Fruit fly (Drosophila melanogaster) whole organism, embryonic: Measurements from ENCODE around the gene CG10970.

Experiments used
- Bteb2 ChIP-seq: fragments of 200-800 bp; sonication (Bioruptor generic); optimal IDR thresholded peaks from 2 replicates; lab custom pipeline; 2016; ENCODE audit warnings: missing biosample characterization, missing genetic modification characterization
- CG10209 ChIP-seq: fragments of 200-800 bp; sonication (Bioruptor generic); optimal IDR thresholded peaks from 3 replicates; lab custom pipeline; 2017; ENCODE audit warnings: missing biosample characterization, mild to moderate bottlenecking, missing genetic modification characterization, missing genetic modification reagents
- CG10366 ChIP-seq: fragments of 200-800 bp; sonication (Bioruptor generic); IDR thresholded peaks from 2 replicates; pipeline ENCODE4 v1.3.6; 2022; ENCODE audit warnings: missing biosample characterization, missing genetic modification characterization
- CG12391 ChIP-seq: fragments of 200-800 bp; sonication (Bioruptor generic); optimal IDR thresholded peaks from 3 replicates; lab custom pipeline; 2018; ENCODE audit warnings: missing biosample characterization, mild to moderate bottlenecking, missing genetic modification characterization, moderate library complexity
- CG12769 ChIP-seq: fragments of 200-800 bp; sonication (Bioruptor generic); optimal IDR thresholded peaks from 2 replicates; lab custom pipeline; 2019; ENCODE audit warnings: missing biosample characterization, mild to moderate bottlenecking, missing genetic modification characterization, moderate library complexity
- CG15514 ChIP-seq: fragments of 200-800 bp; sonication (Bioruptor generic); optimal IDR thresholded peaks from 3 replicates; lab custom pipeline; 2017; ENCODE audit warnings: missing biosample characterization, missing genetic modification characterization, mild to moderate bottlenecking, moderate library complexity, missing genetic modification reagents
- CG3163 ChIP-seq: fragments of 200-800 bp; sonication (Bioruptor generic); optimal IDR thresholded peaks from 3 replicates; lab custom pipeline; 2016; ENCODE audit warnings: missing biosample characterization, missing genetic modification characterization
- CG3726 ChIP-seq: fragments of 200-800 bp; sonication (Bioruptor generic); IDR thresholded peaks from 3 replicates; pipeline ENCODE4, ENCODE4 v1.3.6; 2022; ENCODE audit warnings: missing biosample characterization, missing genetic modification characterization
- CG4328 ChIP-seq: fragments of 200-800 bp; sonication (Bioruptor generic); optimal IDR thresholded peaks from 3 replicates; lab custom pipeline; 2017; ENCODE audit warnings: missing biosample characterization, missing genetic modification reagents, missing genetic modification characterization
- CG4360 ChIP-seq: fragments of 200-800 bp; sonication (Bioruptor generic); IDR thresholded peaks from 2 replicates; pipeline ENCODE4 v1.3.6; 2022; ENCODE audit warnings: missing biosample characterization, missing genetic modification characterization
- CG43689 ChIP-seq: fragments of 200-800 bp; sonication (Bioruptor generic); IDR thresholded peaks from 2 replicates; pipeline ENCODE4 v1.3.6; 2022; ENCODE audit warnings: missing biosample characterization, missing genetic modification characterization
- CG4707 ChIP-seq: fragments of 200-800 bp; sonication (Bioruptor generic); optimal IDR thresholded peaks from 2 replicates; lab custom pipeline; 2018; ENCODE audit warnings: missing biosample characterization, mild to moderate bottlenecking, missing genetic modification characterization, moderate library complexity
- CG5180 ChIP-seq: fragments of 200-800 bp; sonication (Bioruptor generic); optimal IDR thresholded peaks from 3 replicates; lab custom pipeline; 2017; ENCODE audit warnings: missing biosample characterization, missing genetic modification characterization, mild to moderate bottlenecking, moderate library complexity, missing genetic modification reagents
- CG6272 ChIP-seq: fragments of 200-800 bp; sonication (Bioruptor generic); IDR thresholded peaks from 2 replicates; pipeline ENCODE4 v1.3.6; 2022; ENCODE audit warnings: missing biosample characterization, missing genetic modification characterization
- CG9932 ChIP-seq: fragments of 200-800 bp; sonication (Bioruptor generic); IDR thresholded peaks from 2 replicates; pipeline ENCODE4 v1.3.6; 2022; ENCODE audit warnings: missing biosample characterization, missing genetic modification characterization
- CHES-1-like ChIP-seq: fragments of 200-800 bp; sonication (Bioruptor generic); optimal IDR thresholded peaks from 2 replicates; lab custom pipeline; 2016; ENCODE audit warnings: missing biosample characterization, missing genetic modification characterization
- Elba2 ChIP-seq: fragments of 200-800 bp; sonication (Bioruptor generic); optimal IDR thresholded peaks from 3 replicates; lab custom pipeline; 2016; ENCODE audit warnings: missing biosample characterization, missing genetic modification characterization
- Fer1 ChIP-seq: fragments of 200-800 bp; sonication (Bioruptor generic); optimal IDR thresholded peaks from 2 replicates; lab custom pipeline; 2017; ENCODE audit warnings: missing biosample characterization, mild to moderate bottlenecking, missing genetic modification characterization
- HHEX ChIP-seq: fragments of 200-800 bp; sonication (Bioruptor generic); optimal IDR thresholded peaks from 3 replicates; lab custom pipeline; 2017; ENCODE audit warnings: missing biosample characterization, mild to moderate bottlenecking, missing genetic modification characterization, missing genetic modification reagents
- Hey ChIP-seq: fragments of 200-800 bp; sonication (Bioruptor generic); optimal IDR thresholded peaks from 3 replicates; lab custom pipeline; 2018; ENCODE audit warnings: missing biosample characterization, mild to moderate bottlenecking, missing genetic modification characterization
- Hr78 ChIP-seq, 2 experiments: fragments of 200-800 bp in 1 of 2; fragments of >200 bp in 1 of 2; sonication (Bioruptor generic) in 1 of 2; optimal IDR thresholded peaks; 2 replicates each; lab custom pipeline; 2017 to 2019; ENCODE audit warnings: missing biosample characterization in 2 of 2, missing genetic modification characterization in 2 of 2, mild to moderate bottlenecking in 1 of 2, moderate library complexity in 1 of 2
- Hsf ChIP-seq: fragments of 200-800 bp; sonication (Bioruptor generic); optimal IDR thresholded peaks from 3 replicates; lab custom pipeline; 2016; ENCODE audit warnings: missing biosample characterization, missing genetic modification characterization
- Nf-YC ChIP-seq: fragments of 200-800 bp; optimal IDR thresholded peaks from 3 replicates; lab custom pipeline; 2019; ENCODE audit warnings: missing biosample characterization, mild to moderate bottlenecking, missing genetic modification characterization, moderate library complexity
- Oaz ChIP-seq: fragments of 200-800 bp; sonication (Bioruptor generic); IDR thresholded peaks from 2 replicates; pipeline ENCODE4 v1.3.6; 2022; ENCODE audit warnings: missing biosample characterization, missing genetic modification characterization
- Spps ChIP-seq: fragments of 200-800 bp; sonication (Bioruptor generic); optimal IDR thresholded peaks from 2 replicates; lab custom pipeline; 2018; ENCODE audit warnings: missing biosample characterization, mild to moderate bottlenecking, missing genetic modification characterization
- Sry-β ChIP-seq: fragments of 200-800 bp; sonication (Bioruptor generic); optimal IDR thresholded peaks from 2 replicates; lab custom pipeline; 2018; ENCODE audit warnings: missing biosample characterization, mild to moderate bottlenecking, missing genetic modification characterization, moderate library complexity
- Sry-δ ChIP-seq: fragments of 200-800 bp; sonication (Bioruptor generic); optimal IDR thresholded peaks from 2 replicates; lab custom pipeline; 2016; ENCODE audit warnings: missing biosample characterization, missing genetic modification characterization
- Ssrp ChIP-seq: fragments of 200-800 bp; sonication (Bioruptor generic); optimal IDR thresholded peaks from 2 replicates; lab custom pipeline; 2018; ENCODE audit warnings: missing biosample characterization, mild to moderate bottlenecking, missing genetic modification characterization, moderate library complexity
- ase ChIP-seq: fragments of 200-800 bp; sonication (Bioruptor generic); IDR thresholded peaks from 3 replicates; pipeline ENCODE4 v1.3.6; 2022; ENCODE audit warnings: missing biosample characterization, missing genetic modification characterization
- ato ChIP-seq: fragments of 200-800 bp; sonication (Bioruptor generic); IDR thresholded peaks from 2 replicates; pipeline ENCODE4 v1.3.6; 2022; ENCODE audit warnings: missing biosample characterization, missing genetic modification characterization; ENCODE audit not compliant: partially characterized antibody
- crc ChIP-seq: fragments of 200-800 bp; sonication (Bioruptor generic); optimal IDR thresholded peaks from 2 replicates; lab custom pipeline; 2016; ENCODE audit warnings: missing biosample characterization, missing genetic modification characterization
- croc ChIP-seq: fragments of 200-800 bp; sonication (Bioruptor generic); conservative IDR thresholded peaks from 3 replicates; pipeline ENCODE4 v1.3.6; 2022; ENCODE audit warnings: missing biosample characterization, missing genetic modification characterization
- crp ChIP-seq, 2 experiments: fragments of 200-800 bp; sonication (Bioruptor generic); optimal IDR thresholded peaks; 2 replicates in 1 of 2; 3 replicates in 1 of 2; lab custom pipeline; 2017; ENCODE audit warnings: missing biosample characterization in 2 of 2, missing genetic modification characterization in 2 of 2, mild to moderate bottlenecking in 1 of 2, moderate library complexity in 1 of 2
- danr ChIP-seq: fragments of 200-800 bp; sonication (Bioruptor generic); IDR thresholded peaks from 2 replicates; pipeline ENCODE4 v1.3.6; 2022; ENCODE audit warnings: missing biosample characterization, missing genetic modification characterization
- dpn ChIP-seq, 2 experiments: fragments of 200-800 bp; sonication (Bioruptor generic); optimal IDR thresholded peaks; 3 replicates each; lab custom pipeline; 2016; ENCODE audit warnings: missing biosample characterization in 2 of 2, missing genetic modification characterization in 2 of 2
- dysf ChIP-seq: fragments of 200-800 bp; sonication (Bioruptor generic); IDR thresholded peaks from 3 replicates; pipeline ENCODE4 v1.3.6; 2022; ENCODE audit warnings: missing biosample characterization, missing genetic modification characterization
- esg ChIP-seq: fragments of 200-800 bp; sonication (Bioruptor generic); conservative IDR thresholded peaks from 2 replicates; pipeline ENCODE4 v1.3.6; 2022; ENCODE audit warnings: missing biosample characterization, missing genetic modification characterization
- fd102C ChIP-seq: fragments of 200-800 bp; sonication (Bioruptor generic); optimal IDR thresholded peaks from 2 replicates; lab custom pipeline; 2018; ENCODE audit warnings: missing biosample characterization, mild to moderate bottlenecking, missing genetic modification characterization, moderate library complexity
- nau ChIP-seq: fragments of 200-800 bp; sonication (Bioruptor generic); optimal IDR thresholded peaks from 3 replicates; lab custom pipeline; 2017; ENCODE audit warnings: missing biosample characterization, mild to moderate bottlenecking, missing genetic modification characterization, missing genetic modification reagents
- otp ChIP-seq: fragments of 200-800 bp; sonication (Bioruptor generic); IDR thresholded peaks from 3 replicates; pipeline ENCODE4, ENCODE4 v1.3.6; 2022; ENCODE audit warnings: missing biosample characterization, missing genetic modification characterization
- pita ChIP-seq: fragments of 200-800 bp; sonication (Bioruptor generic); optimal IDR thresholded peaks from 2 replicates; lab custom pipeline; 2017; ENCODE audit warnings: missing biosample characterization, mild to moderate bottlenecking, missing genetic modification characterization
- ranshi ChIP-seq: fragments of 200-800 bp; sonication (Bioruptor generic); IDR thresholded peaks from 2 replicates; pipeline ENCODE4 v1.3.6; 2022; ENCODE audit warnings: missing biosample characterization, missing genetic modification characterization
- sd ChIP-seq: fragments of 200-800 bp; sonication (Bioruptor generic); optimal IDR thresholded peaks from 3 replicates; lab custom pipeline; 2018; ENCODE audit warnings: missing biosample characterization, mild to moderate bottlenecking, missing genetic modification characterization, moderate library complexity
- sim ChIP-seq: fragments of 200-800 bp; sonication (Bioruptor generic); IDR thresholded peaks from 2 replicates; pipeline ENCODE4 v1.3.6; 2022; ENCODE audit warnings: missing biosample characterization, missing genetic modification characterization
- slp2 ChIP-seq: fragments of 200-800 bp; sonication (Bioruptor generic); optimal IDR thresholded peaks from 2 replicates; lab custom pipeline; 2016; ENCODE audit warnings: missing biosample characterization, missing genetic modification characterization
- sob ChIP-seq: fragments of 200-800 bp; sonication (Bioruptor generic); IDR thresholded peaks from 2 replicates; pipeline ENCODE4 v1.3.6; 2022; ENCODE audit warnings: missing biosample characterization, missing genetic modification characterization
- tgo ChIP-seq: fragments of 200-800 bp; sonication (Bioruptor generic); IDR thresholded peaks from 3 replicates; pipeline ENCODE4 v1.3.6; 2022; ENCODE audit warnings: missing biosample characterization, missing genetic modification characterization
- toy ChIP-seq: fragments of 200-800 bp; sonication (Bioruptor generic); IDR thresholded peaks from 2 replicates; pipeline ENCODE4 v1.3.6; 2022; ENCODE audit warnings: missing biosample characterization, missing genetic modification characterization
- tup ChIP-seq: fragments of 200-800 bp; sonication (Bioruptor generic); optimal IDR thresholded peaks from 2 replicates; lab custom pipeline; 2016; ENCODE audit warnings: missing biosample characterization, mild to moderate bottlenecking, missing genetic modification characterization, moderate library complexity
- wor ChIP-seq: fragments of 200-800 bp; sonication (Bioruptor generic); IDR thresholded peaks from 2 replicates; pipeline ENCODE4 v1.3.6; 2022; ENCODE audit warnings: missing biosample characterization, missing genetic modification characterization

Gene CG10970

dm6 chrX:9118961-9119633, 47.9 kb upstream of the CG10970 start (continued):
- TF ChIP-seq dpn (GFP tag; optimal IDR thresholded peaks at IDR 0.05; lab: Kevin White, UChicago) (peak in 1 of 2 experiments; percentile 35), CG6272 (GFP tag; lab: Robert Waterston, UW) (no peak), crc (GFP tag; lab: Kevin White, UChicago) (no peak), croc (no peak), crp (GFP tag; optimal IDR thresholded peaks at IDR 0.05; lab: Kevin White, UChicago) (no peak), dysf (peak; percentile 41; the same call in 2 of the 3 replicates), Oaz (no peak), ato (GFP tag; lab: Robert Waterston, UW) (no peak), ranshi (0 out of 2 replicates have a peak, but pooled peaks have one; percentile 13), nau (GFP tag; lab: Kevin White, UChicago) (peak; percentile 49), Hsf (GFP tag; lab: Kevin White, UChicago) (no peak), fd102C (no peak), HHEX (GFP tag; lab: Kevin White, UChicago) (peak; percentile 46), CHES-1-like (no peak), Hr78 (GFP tag; optimal IDR thresholded peaks at IDR 0.05; lab: Kevin White, UChicago) (no peak), Sry-β (no peak), Elba2 (GFP tag; lab: Kevin White, UChicago) (no peak), tgo (GFP tag; lab: Robert Waterston, UW) (no peak), CG3163 (no peak), CG10366 (GFP tag; lab: Robert Waterston, UW) (no peak), pita (GFP tag; lab: Kevin White, UChicago) (no peak), Sry-δ (peak; percentile 2), Hey (tag; lab: Kevin White, UChicago) (no peak), slp2 (GFP tag; lab: Kevin White, UChicago) (peak; percentile 20), CG12769 (tag; lab: Kevin White, UChicago) (no peak), CG4328 (GFP tag; lab: Kevin White, UChicago) (no peak), tup (GFP tag; lab: Kevin White, UChicago) (no peak), sd (tag; lab: Kevin White, UChicago) (no peak), toy (GFP tag; lab: Robert Waterston, UW) (no peak), sob (GFP tag; lab: Robert Waterston, UW) (no peak), Fer1 (GFP tag; lab: Kevin White, UChicago) (peak; percentile 59), sim (GFP tag; lab: Robert Waterston, UW) (no peak), CG12391 (tag; lab: Kevin White, UChicago) (no peak), CG15514 (peak; percentile 37), CG43689 (GFP tag; lab: Robert Waterston, UW) (no peak), CG9932 (no peak), esg (GFP tag; lab: Robert Waterston, UW) (0 out of 2 replicates have a peak, but pooled peaks have one; percentile 9), CG4707 (GFP tag; lab: Kevin White, UChicago) (no peak), danr (GFP tag; lab: Robert Waterston, UW) (no peak), CG3726 (GFP tag; lab: Robert Waterston, UW) (no peak), wor (no peak), ase (GFP tag; lab: Robert Waterston, UW) (no peak), Nf-YC (tag; lab: Kevin White, UChicago) (no peak), CG10209 (GFP tag; lab: Kevin White, UChicago) (peak; percentile 2), Bteb2 (GFP tag; lab: Kevin White, UChicago) (no peak), CG4360 (GFP tag; lab: Robert Waterston, UW) (no peak), CG5180 (GFP tag; lab: Kevin White, UChicago) (peak; percentile 97), Ssrp (no peak), Spps (no peak), otp (GFP tag; lab: Robert Waterston, UW) (no peak)
